Worm (Caenorhabditis elegans): ENCODE measurements around the gene F31F4.1.
A peak's percentile ranks its signal among the peaks of the same experiment; 100 is the strongest.

F31F4.1 gene

ce11 chrV:730216-730615, 46.4 kb downstream of the F31F4.1 start (continued):
- TF ChIP-seq tbx-2 (tag; optimal IDR thresholded peaks at IDR 0.05): peak; percentile 63
- TF ChIP-seq C16A3.4 (tag; optimal IDR thresholded peaks at IDR 0.05): peak; percentile 49
- TF ChIP-seq zip-4 (GFP tag; optimal IDR thresholded peaks at IDR 0.05): no peak
- TF ChIP-seq irx-1 (tag; optimal IDR thresholded peaks at IDR 0.05): no peak
- no peak for TF ChIP-seq nhr-237 (tag; optimal IDR thresholded peaks at IDR 0.05)
- TF ChIP-seq ceh-8 (GFP tag; optimal IDR thresholded peaks at IDR 0.05): no peak
- peak; percentile 49 for TF ChIP-seq nhr-47 (tag; optimal IDR thresholded peaks at IDR 0.05)
- no peak for TF ChIP-seq ces-1 (GFP tag; optimal IDR thresholded peaks at IDR 0.05)
- TF ChIP-seq lin-13 (GFP tag; optimal IDR thresholded peaks at IDR 0.05): no peak
- no peak for TF ChIP-seq snpc-4 (tag; optimal IDR thresholded peaks at IDR 0.05)
- TF ChIP-seq nhr-85 (tag): peak; percentile 71
- TF ChIP-seq unc-30 (tag; optimal IDR thresholded peaks at IDR 0.05): no peak
- TF ChIP-seq lin-14 (GFP tag; optimal IDR thresholded peaks at IDR 0.05): peak; percentile 71
- TF ChIP-seq hlh-4 (tag; optimal IDR thresholded peaks at IDR 0.05): no peak
- TF ChIP-seq vab-15 (tag; optimal IDR thresholded peaks at IDR 0.05): no peak
- no peak for TF ChIP-seq nhr-12 (tag; optimal IDR thresholded peaks at IDR 0.05)
- TF ChIP-seq nhr-90 (tag; optimal IDR thresholded peaks at IDR 0.05; ENCODE audit: poor library complexity): peak; percentile 74
- peak; percentile 64 for TF ChIP-seq snu-23 (GFP tag; optimal IDR thresholded peaks at IDR 0.05)
- TF ChIP-seq hlh-17 (GFP tag; optimal IDR thresholded peaks at IDR 0.05; ENCODE audit: borderline replicate concordance): no peak
- TF ChIP-seq ceh-82 (tag; optimal IDR thresholded peaks at IDR 0.05): no peak
- TF ChIP-seq mdl-1 (tag; optimal IDR thresholded peaks at IDR 0.05): peak in 1 of 2 experiments; percentile 73
- no peak for TF ChIP-seq dpl-1 (GFP tag; optimal IDR thresholded peaks at IDR 0.05)
- peak; percentile 88 for TF ChIP-seq nhr-71 (tag; optimal IDR thresholded peaks at IDR 0.05)
- no peak for TF ChIP-seq alr-1 (tag; optimal IDR thresholded peaks at IDR 0.05; ENCODE audit: borderline replicate concordance)
- TF ChIP-seq sup-37 (GFP tag; optimal IDR thresholded peaks at IDR 0.05): peak; percentile 77
- no peak for TF ChIP-seq tlp-1 (tag; optimal IDR thresholded peaks at IDR 0.05)
- TF ChIP-seq nhr-77 (tag; optimal IDR thresholded peaks at IDR 0.05): no peak
- TF ChIP-seq skn-1 (tag; optimal IDR thresholded peaks at IDR 0.05): no peak
- TF ChIP-seq unc-130 (tag; optimal IDR thresholded peaks at IDR 0.05): no peak
- TF ChIP-seq unc-98 (GFP tag; IDR thresholded peaks at IDR 0.05): no peak
- TF ChIP-seq pqm-1 (tag; optimal IDR thresholded peaks at IDR 0.05): no peak
- no peak for TF ChIP-seq sox-4 (tag; optimal IDR thresholded peaks at IDR 0.05)
- peak; percentile 56; the same call in 1 of the 2 replicates for TF ChIP-seq grh-1 (GFP tag; IDR thresholded peaks at IDR 0.05)
- no peak for TF ChIP-seq nhr-76 (tag; optimal IDR thresholded peaks at IDR 0.05)
- no peak for TF ChIP-seq F16B12.6 (tag; optimal IDR thresholded peaks at IDR 0.05)
- TF ChIP-seq ceh-90 (tag; optimal IDR thresholded peaks at IDR 0.05): no peak
- no peak for TF ChIP-seq Y116A8C.19 (tag; optimal IDR thresholded peaks at IDR 0.05; ENCODE audit: borderline replicate concordance)

ce11 chrV:731330-731729, 47.5 kb downstream of the F31F4.1 start:
- TF ChIP-seq Y116A8C.19 (tag; optimal IDR thresholded peaks at IDR 0.05; ENCODE audit: borderline replicate concordance) (peak; percentile 11), grh-1 (GFP tag; IDR thresholded peaks at IDR 0.05) (peak; percentile 84), lir-3 (tag; optimal IDR thresholded peaks at IDR 0.05; ENCODE audit: poor library complexity) (peak; percentile 86), nhr-71 (tag; optimal IDR thresholded peaks at IDR 0.05) (peak; percentile 100), fkh-4 (tag; optimal IDR thresholded peaks at IDR 0.05; ENCODE audit: borderline replicate concordance) (no peak), efl-3 (GFP tag; optimal IDR thresholded peaks at IDR 0.05) (no peak), ceh-82 (tag; optimal IDR thresholded peaks at IDR 0.05) (peak; percentile 25 to 51 (median 41)), hpl-2 (GFP tag; optimal IDR thresholded peaks at IDR 0.05) (no peak), unc-98 (GFP tag; IDR thresholded peaks at IDR 0.05) (peak; percentile 63), sup-37 (GFP tag; optimal IDR thresholded peaks at IDR 0.05) (peak; percentile 94), nhr-76 (tag; optimal IDR thresholded peaks at IDR 0.05) (no peak), tlp-1 (tag; optimal IDR thresholded peaks at IDR 0.05) (no peak), elt-2 (tag; optimal IDR thresholded peaks at IDR 0.05) (peak; percentile 99), snpc-4 (tag; optimal IDR thresholded peaks at IDR 0.05) (peak; percentile 20), unc-30 (tag; optimal IDR thresholded peaks at IDR 0.05) (no peak), fkh-8 (tag; optimal IDR thresholded peaks at IDR 0.05) (no peak), egl-13 (tag; optimal IDR thresholded peaks at IDR 0.05) (peak; percentile 53), lsy-2 (tag; optimal IDR thresholded peaks at IDR 0.05) (peak; percentile 77 to 83), C04F5.9 (tag; optimal IDR thresholded peaks at IDR 0.05) (peak; percentile 76), lin-13 (GFP tag; optimal IDR thresholded peaks at IDR 0.05) (peak; percentile 35), lin-35 (GFP tag; optimal IDR thresholded peaks at IDR 0.05) (peak; percentile 37 to 90), egl-27 (tag; optimal IDR thresholded peaks at IDR 0.05) (peak; percentile 22 to 79), vab-15 (tag; optimal IDR thresholded peaks at IDR 0.05) (peak; percentile 75), nhr-47 (tag; optimal IDR thresholded peaks at IDR 0.05) (peak; percentile 89), elt-3 (tag; optimal IDR thresholded peaks at IDR 0.05) (peak in 5 of 6 experiments; percentile 16 to 92 (median 65)), sox-4 (tag; optimal IDR thresholded peaks at IDR 0.05) (peak; percentile 59), snu-23 (GFP tag; optimal IDR thresholded peaks at IDR 0.05) (peak; percentile 96), zip-4 (GFP tag; optimal IDR thresholded peaks at IDR 0.05) (peak; percentile 52)
